Fruit fly (Drosophila melanogaster): ENCODE measurements around the gene CG8620.

- TF ChIP-seq Dll (optimal IDR thresholded peaks at IDR 0.05) (no peak), usp (GFP tag; optimal IDR thresholded peaks at IDR 0.05) (no peak), pan (optimal IDR thresholded peaks at IDR 0.05) (no peak), CG8478 (optimal IDR thresholded peaks at IDR 0.05) (no peak), EcR (GFP tag; optimal IDR thresholded peaks at IDR 0.05) (no peak)
Observed at dm6 chr3L:7115944-7116343, 42.0 kb upstream of the CG8620 start.
